Fruit fly (Drosophila melanogaster) whole organism: ENCODE results near the gene Nuak.

ENCODE experiments used
- CG8478 ChIP-seq: fragments of >200 bp; optimal IDR thresholded peaks from 2 replicates; lab custom pipeline; 2018; ENCODE audit warnings: inconsistent platforms
- Dll ChIP-seq: fragments of >200 bp; optimal IDR thresholded peaks from 2 replicates; lab custom pipeline; 2017
- EcR ChIP-seq, 2 experiments: fragments of >200 bp; optimal IDR thresholded peaks; 2 replicates each; lab custom pipeline; 2017; ENCODE audit warnings: missing biosample characterization in 2 of 2, missing genetic modification characterization in 2 of 2, missing genetic modification reagents in 2 of 2
- pan ChIP-seq: fragments of >200 bp; optimal IDR thresholded peaks from 2 replicates; lab custom pipeline; 2017
- psq ChIP-seq: fragments of >200 bp; optimal IDR thresholded peaks from 2 replicates; lab custom pipeline; 2017
- usp ChIP-seq: fragments of >200 bp; optimal IDR thresholded peaks from 2 replicates; lab custom pipeline; 2017; ENCODE audit warnings: missing biosample characterization, missing genetic modification characterization, mixed read lengths

Gene Nuak

dm6 chr3R:10350741-10351629 is 86.9 kb downstream of the Nuak start:
- TF ChIP-seq EcR (GFP tag; optimal IDR thresholded peaks at IDR 0.05; lab: Kevin White, UChicago): no peak
- TF ChIP-seq CG8478 (lab: Kevin White, UChicago): no peak
- TF ChIP-seq psq: no peak
- TF ChIP-seq pan (lab: Kevin White, UChicago): no peak
- no peak for TF ChIP-seq Dll (lab: Kevin White, UChicago)
- no peak for TF ChIP-seq usp (GFP tag; lab: Kevin White, UChicago)

dm6 chr3R:10351960-10352458 is 87.9 kb downstream of the Nuak start:
- TF ChIP-seq usp (GFP tag; lab: Kevin White, UChicago): no peak
- no peak for TF ChIP-seq psq
- TF ChIP-seq Dll (lab: Kevin White, UChicago): no peak
- TF ChIP-seq pan (lab: Kevin White, UChicago): no peak
- TF ChIP-seq EcR (GFP tag; optimal IDR thresholded peaks at IDR 0.05; lab: Kevin White, UChicago): peak; percentile 44 to 79

- TF ChIP-seq CG8478 (lab: Kevin White, UChicago): no peak
- no peak for TF ChIP-seq psq
- TF ChIP-seq EcR (GFP tag; optimal IDR thresholded peaks at IDR 0.05; lab: Kevin White, UChicago): no peak
Measured at dm6 chr3R:10352844-10353243, 88.7 kb downstream of the Nuak start.

dm6 chr3R:10353932-10354703 is 90.0 kb downstream of the Nuak start:
- no peak for TF ChIP-seq psq
- TF ChIP-seq pan (lab: Kevin White, UChicago): no peak
- TF ChIP-seq usp (GFP tag; lab: Kevin White, UChicago): no peak

DNA sequence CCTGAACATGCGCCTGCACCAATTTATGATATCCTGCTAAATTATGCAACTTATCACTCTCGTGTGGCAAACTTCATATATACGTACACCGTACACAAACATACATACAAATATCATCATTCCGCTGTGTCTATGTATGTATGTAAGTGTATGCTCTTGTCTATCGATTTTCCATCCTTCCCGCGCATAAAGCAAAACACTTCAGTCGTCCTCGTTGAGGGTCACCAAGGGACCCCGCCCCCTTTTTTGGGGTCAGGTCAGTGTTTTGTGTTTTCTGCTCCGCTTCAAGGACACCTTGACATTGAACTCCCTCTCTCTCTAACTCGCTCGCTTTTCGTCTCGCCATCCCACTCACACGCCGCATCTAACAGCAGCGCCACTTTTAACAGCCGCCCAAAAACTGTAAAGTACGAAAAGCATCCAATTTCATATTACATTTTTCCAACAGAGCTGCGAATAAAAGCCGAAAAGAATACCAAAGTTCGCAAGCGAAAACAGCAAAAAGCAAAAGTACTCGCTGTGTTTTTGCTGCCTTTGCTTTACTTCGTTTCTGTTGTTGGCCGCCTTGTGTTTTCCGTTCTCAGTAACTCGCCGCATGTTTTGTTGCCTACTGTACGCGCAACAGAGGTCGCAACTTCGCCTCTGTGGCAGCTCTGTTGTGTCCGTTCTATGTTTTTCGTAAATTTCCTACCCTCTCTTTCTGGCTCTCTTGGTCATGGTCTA is 91.9 kb downstream of the Nuak start:
- TF ChIP-seq EcR (GFP tag; optimal IDR thresholded peaks at IDR 0.05; lab: Kevin White, UChicago) (no peak), usp (GFP tag; lab: Kevin White, UChicago) (no peak), psq (no peak), CG8478 (lab: Kevin White, UChicago) (no peak), pan (lab: Kevin White, UChicago) (no peak), Dll (lab: Kevin White, UChicago) (no peak)

dm6 chr3R:10356563-10357363 is 92.7 kb downstream of the Nuak start:
- no peak for TF ChIP-seq usp (GFP tag; lab: Kevin White, UChicago)
- no peak for TF ChIP-seq pan (lab: Kevin White, UChicago)
- TF ChIP-seq EcR (GFP tag; optimal IDR thresholded peaks at IDR 0.05; lab: Kevin White, UChicago): peak in 1 of 2 experiments; percentile 17
- no peak for TF ChIP-seq CG8478 (lab: Kevin White, UChicago)
- TF ChIP-seq psq: no peak
- TF ChIP-seq Dll (lab: Kevin White, UChicago): no peak

dm6 chr3R:10357364-10357676 is 93.2 kb downstream of the Nuak start:
- TF ChIP-seq psq (no peak), usp (GFP tag; lab: Kevin White, UChicago) (no peak), Dll (lab: Kevin White, UChicago) (no peak), EcR (GFP tag; optimal IDR thresholded peaks at IDR 0.05; lab: Kevin White, UChicago) (no peak), pan (lab: Kevin White, UChicago) (no peak), CG8478 (lab: Kevin White, UChicago) (no peak)
